Worm (Caenorhabditis elegans): ENCODE measurements around the gene F56B3.9.

ce11 chrIV:804802-805201, 33.6 kb downstream of the F56B3.9 start, which contains the start of gene Y55F3BL.4:
- TF ChIP-seq ceh-9 (tag; optimal IDR thresholded peaks at IDR 0.05) (no peak), elt-3 (tag; optimal IDR thresholded peaks at IDR 0.05) (no peak), fkh-10 (GFP tag; optimal IDR thresholded peaks at IDR 0.05) (no peak), egl-5 (tag; optimal IDR thresholded peaks at IDR 0.05) (no peak)
